Worm (Caenorhabditis elegans) whole organism, young adult: ENCODE data around the gene unc-34.
A peak's percentile ranks its signal among the peaks of the same experiment; 100 is the strongest.

Source experiments
- B0035.1 ChIP-seq: sonication (generic microtip); optimal IDR thresholded peaks from 2 replicates; lab custom pipeline; 2016; ENCODE audit warnings: missing genetic modification characterization, mild to moderate bottlenecking, missing compliant biosample characterization, missing genotype, missing genetic modification reagents
- B0336.3 ChIP-seq: fragments of 200-800 bp; sonication (Bioruptor generic); IDR thresholded peaks from 2 replicates; pipeline ENCODE4 v1.3.6; 2022; ENCODE audit warnings: missing genetic modification characterization, missing compliant biosample characterization
- F10E7.11 ChIP-seq: sonication (generic microtip); optimal IDR thresholded peaks from 2 replicates; lab custom pipeline; 2017; ENCODE audit warnings: mild to moderate bottlenecking, missing genetic modification characterization, moderate library complexity, missing compliant biosample characterization
- F52B5.7 ChIP-seq: sonication (generic microtip); optimal IDR thresholded peaks from 2 replicates; lab custom pipeline; 2016; ENCODE audit warnings: mild to moderate bottlenecking, missing genetic modification characterization, missing compliant biosample characterization
- F55B11.4 ChIP-seq: sonication (generic microtip); optimal IDR thresholded peaks from 2 replicates; lab custom pipeline; 2016; ENCODE audit warnings: missing compliant biosample characterization, missing genetic modification characterization, borderline replicate concordance; ENCODE audit not compliant: insufficient read depth
- F57C9.4 ChIP-seq: sonication (generic microtip); optimal IDR thresholded peaks from 2 replicates; lab custom pipeline; 2017; ENCODE audit warnings: mild to moderate bottlenecking, missing genetic modification characterization, missing compliant biosample characterization
- K12H6.12 ChIP-seq: fragments of 200-800 bp; sonication (Bioruptor generic); optimal IDR thresholded peaks from 2 replicates; lab custom pipeline; 2018; ENCODE audit warnings: mild to moderate bottlenecking, missing genetic modification characterization, missing compliant biosample characterization
- T07F8.4 ChIP-seq: sonication (generic microtip); optimal IDR thresholded peaks from 2 replicates; lab custom pipeline; 2016; ENCODE audit warnings: mild to moderate bottlenecking, missing genetic modification characterization, moderate library complexity, missing compliant biosample characterization
- T26A5.8 ChIP-seq: sonication (generic microtip); optimal IDR thresholded peaks from 2 replicates; lab custom pipeline; 2016; ENCODE audit warnings: missing genetic modification characterization, missing compliant biosample characterization
- Y53F4B.3 ChIP-seq: fragments of 200-800 bp; sonication (Bioruptor generic); IDR thresholded peaks from 2 replicates; pipeline ENCODE4 v1.3.6; 2022; ENCODE audit warnings: missing genetic modification reagents, missing genetic modification characterization, missing compliant biosample characterization
- akir-1 ChIP-seq: fragments of 200-800 bp; sonication (Bioruptor generic); optimal IDR thresholded peaks from 2 replicates; lab custom pipeline; 2018; ENCODE audit warnings: mild to moderate bottlenecking, missing genetic modification characterization, moderate library complexity, missing compliant biosample characterization
- atf-7 ChIP-seq: sonication (generic microtip); optimal IDR thresholded peaks from 2 replicates; lab custom pipeline; 2017; ENCODE audit warnings: mild to moderate bottlenecking, missing genetic modification characterization, missing compliant biosample characterization
- attf-5 ChIP-seq: fragments of 200-800 bp; sonication (Bioruptor generic); optimal IDR thresholded peaks from 2 replicates; lab custom pipeline; 2018; ENCODE audit warnings: mild to moderate bottlenecking, missing genetic modification characterization, missing compliant biosample characterization
- attf-6 ChIP-seq: fragments of 200-800 bp; sonication (Bioruptor generic); IDR thresholded peaks from 2 replicates; pipeline ENCODE4 v1.3.6; 2022; ENCODE audit warnings: missing genetic modification reagents, missing genetic modification characterization, missing compliant biosample characterization
- cebp-1 ChIP-seq, 2 experiments: fragments of 200-800 bp in 1 of 2; sonication (Bioruptor generic) in 1 of 2; sonication (generic microtip) in 1 of 2; IDR thresholded peaks in 1 of 2; optimal IDR thresholded peaks in 1 of 2; 2 replicates each; pipeline versions ENCODE4 v1.3.6 to Lab custom; 2017 to 2022; ENCODE audit warnings: missing compliant biosample characterization in 2 of 2, missing genetic modification characterization in 2 of 2, mild to moderate bottlenecking in 1 of 2, missing genetic modification reagents in 1 of 2, moderate library complexity in 1 of 2
- cebp-2 ChIP-seq: fragments of 200-800 bp; sonication (Bioruptor generic); IDR thresholded peaks from 2 replicates; pipeline ENCODE4 v1.3.6; 2022; ENCODE audit warnings: missing genetic modification characterization, missing compliant biosample characterization
- ceh-27 ChIP-seq: fragments of 200-800 bp; sonication (Bioruptor generic); optimal IDR thresholded peaks from 2 replicates; lab custom pipeline; 2018; ENCODE audit warnings: mild to moderate bottlenecking, missing genetic modification characterization, moderate library complexity, missing compliant biosample characterization
- ceh-58 ChIP-seq: fragments of 200-800 bp; sonication (Bioruptor generic); IDR thresholded peaks from 2 replicates; pipeline ENCODE4 v1.3.6; 2022; ENCODE audit warnings: missing genetic modification characterization, missing compliant biosample characterization
- ceh-79 ChIP-seq: sonication (generic microtip); optimal IDR thresholded peaks from 2 replicates; lab custom pipeline; 2017; ENCODE audit warnings: mild to moderate bottlenecking, missing genetic modification characterization, missing compliant biosample characterization
- dox-1 ChIP-seq: fragments of 200-800 bp; sonication (Bioruptor generic); IDR thresholded peaks from 2 replicates; pipeline ENCODE4 v1.3.6; 2022; ENCODE audit warnings: missing genetic modification reagents, missing genetic modification characterization, missing compliant biosample characterization
- hmg-1.2 ChIP-seq: fragments of 200-800 bp; sonication (Bioruptor generic); IDR thresholded peaks from 2 replicates; pipeline ENCODE4 v1.3.6; 2022; ENCODE audit warnings: missing genetic modification reagents, missing genetic modification characterization, missing compliant biosample characterization
- lin-35 ChIP-seq, 3 experiments: fragments of 150-350 bp in 2 of 3; sonication (generic microtip) in 1 of 3; optimal IDR thresholded peaks; 2 replicates each; lab custom pipeline; 2014 to 2018; ENCODE audit warnings: missing biosample characterization in 3 of 3, missing genetic modification characterization in 3 of 3, missing genetic modification reagents in 3 of 3
- lin-40 ChIP-seq: sonication (generic microtip); optimal IDR thresholded peaks from 2 replicates; lab custom pipeline; 2016; ENCODE audit warnings: missing genetic modification characterization, mild to moderate bottlenecking, missing compliant biosample characterization, missing genotype, missing genetic modification reagents
- madf-8 ChIP-seq: fragments of 200-800 bp; sonication (Bioruptor generic); conservative IDR thresholded peaks from 2 replicates; pipeline ENCODE4 v1.3.6; 2022; ENCODE audit warnings: missing genetic modification reagents, missing genetic modification characterization, missing compliant biosample characterization
- nfya-1 ChIP-seq: sonication (generic microtip); optimal IDR thresholded peaks from 2 replicates; lab custom pipeline; 2017; ENCODE audit warnings: antibody characterized with exemption, missing compliant biosample characterization, missing genetic modification characterization, borderline replicate concordance; ENCODE audit not compliant: insufficient read depth
- nhr-120 ChIP-seq: fragments of 200-800 bp; sonication (Bioruptor generic); IDR thresholded peaks from 2 replicates; pipeline ENCODE4 v1.3.6; 2022; ENCODE audit warnings: missing genetic modification characterization, missing compliant biosample characterization
- nhr-179 ChIP-seq: sonication (generic microtip); optimal IDR thresholded peaks from 2 replicates; lab custom pipeline; 2016; ENCODE audit warnings: mild to moderate bottlenecking, missing genetic modification characterization, missing compliant biosample characterization
- nhr-90 ChIP-seq: sonication (generic microtip); optimal IDR thresholded peaks from 2 replicates; lab custom pipeline; 2016; ENCODE audit warnings: missing genotype, mild to moderate bottlenecking, missing genetic modification characterization, missing compliant biosample characterization
- pbrm-1 ChIP-seq: fragments of 200-800 bp; sonication (Bioruptor generic); IDR thresholded peaks from 2 replicates; pipeline ENCODE4 v1.3.6; 2022; ENCODE audit warnings: missing genetic modification reagents, missing genetic modification characterization, missing compliant biosample characterization
- rec-8 ChIP-seq, 2 experiments: sonication (generic microtip); optimal IDR thresholded peaks; 2 replicates each; lab custom pipeline; 2016; ENCODE audit warnings: mild to moderate bottlenecking in 2 of 2, missing genetic modification characterization in 2 of 2, missing genetic modification reagents in 2 of 2, missing genotype in 2 of 2, missing biosample characterization in 1 of 2, missing compliant biosample characterization in 1 of 2, moderate library complexity in 1 of 2
- sea-2 ChIP-seq: fragments of 200-800 bp; sonication (Bioruptor generic); IDR thresholded peaks from 2 replicates; pipeline ENCODE4 v1.3.6; 2022; ENCODE audit warnings: missing genetic modification characterization, missing compliant biosample characterization
- snpc-3.4 ChIP-seq: sonication (generic microtip); optimal IDR thresholded peaks from 2 replicates; lab custom pipeline; 2017; ENCODE audit warnings: missing genetic modification characterization, mild to moderate bottlenecking, missing compliant biosample characterization, antibody characterized with exemption, moderate library complexity, missing genotype, missing genetic modification reagents
- snpc-4 ChIP-seq, 5 experiments: fragments of 150-350 bp in 1 of 5; sonication (generic microtip) in 4 of 5; optimal IDR thresholded peaks; 2 replicates each; lab custom pipeline; 2014 to 2018; ENCODE audit warnings: missing genetic modification characterization in 5 of 5, missing biosample characterization in 3 of 5, antibody characterized with exemption in 2 of 5, mild to moderate bottlenecking in 2 of 5, missing compliant biosample characterization in 2 of 5, missing genotype in 2 of 5, moderate library complexity in 2 of 5, missing genetic modification reagents in 1 of 5
- tbp1 ChIP-seq: fragments of 200-800 bp; sonication (Bioruptor generic); optimal IDR thresholded peaks from 2 replicates; lab custom pipeline; 2018; ENCODE audit warnings: mild to moderate bottlenecking, missing genetic modification characterization, missing compliant biosample characterization
- unc-130 ChIP-seq: sonication (generic microtip); optimal IDR thresholded peaks from 2 replicates; lab custom pipeline; 2016; ENCODE audit warnings: missing genetic modification reagents, missing genetic modification characterization, missing compliant biosample characterization
- zfh-2 ChIP-seq: fragments of 200-800 bp; sonication (Bioruptor generic); conservative IDR thresholded peaks from 2 replicates; pipeline ENCODE4 v1.3.6; 2022; ENCODE audit warnings: missing genetic modification reagents, missing genetic modification characterization, missing compliant biosample characterization
- ztf-26 ChIP-seq: sonication (generic microtip); optimal IDR thresholded peaks from 2 replicates; lab custom pipeline; 2017; ENCODE audit warnings: missing genetic modification characterization, missing compliant biosample characterization

Gene unc-34

ce11 chrV:969005-969562 lies 13.4 kb upstream of the unc-34 start (continued):
- TF ChIP-seq F57C9.4 (tag; lab: Kevin White, UChicago): no peak
- no peak for TF ChIP-seq K12H6.12 (tag; lab: Kevin White, UChicago)
- no peak for TF ChIP-seq B0035.1 (tag; lab: Kevin White, UChicago)
- TF ChIP-seq nhr-179 (tag; lab: Kevin White, UChicago): no peak
- TF ChIP-seq nhr-90 (tag; lab: Kevin White, UChicago): no peak
- TF ChIP-seq T07F8.4 (tag; lab: Kevin White, UChicago): no peak
- TF ChIP-seq madf-8: peak; percentile 64
- peak; percentile 65 for TF ChIP-seq unc-130 (GFP tag; lab: Kevin White, UChicago)
- no peak for TF ChIP-seq nfya-1 (tag; lab: Kevin White, UChicago)
- peak; percentile 5 for TF ChIP-seq snpc-3.4 (tag; lab: Kevin White, UChicago)

DNA sequence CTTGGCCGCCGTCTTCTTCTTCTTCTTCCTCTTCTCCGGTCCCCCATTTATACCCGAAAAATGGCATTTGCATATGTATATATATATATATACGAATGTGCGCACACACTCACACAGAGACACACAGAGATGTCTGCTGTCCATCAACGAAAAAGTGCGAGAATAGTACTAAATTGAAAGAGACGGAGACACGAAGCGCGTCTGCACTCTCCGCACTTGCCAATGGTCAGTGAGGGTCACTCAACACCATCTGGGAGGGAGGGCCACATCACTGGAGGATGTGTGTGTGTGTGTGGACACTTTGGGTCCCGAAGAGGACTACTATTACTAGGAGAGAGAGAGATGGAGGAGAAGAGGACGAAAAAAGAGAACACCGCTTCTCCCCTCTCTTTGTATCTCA lies 7.3 kb upstream of the unc-34 start:
- TF ChIP-seq T26A5.8 (tag; lab: Kevin White, UChicago) (no peak), cebp-1 (GFP tag; IDR thresholded peaks at IDR 0.05; lab: Robert Waterston, UW) (no peak), cebp-1 (tag; optimal IDR thresholded peaks at IDR 0.05; lab: Kevin White, UChicago) (peak; percentile 53), akir-1 (no peak), F55B11.4 (tag; lab: Kevin White, UChicago) (no peak), ceh-79 (tag; lab: Kevin White, UChicago) (no peak), Y53F4B.3 (GFP tag; lab: Robert Waterston, UW) (no peak), rec-8 (tag; optimal IDR thresholded peaks at IDR 0.05; lab: Kevin White, UChicago) (no peak), dox-1 (GFP tag; lab: Robert Waterston, UW) (peak; percentile 55; the same call in 1 of the 2 replicates), ceh-58 (GFP tag; lab: Robert Waterston, UW) (no peak), B0336.3 (GFP tag; lab: Robert Waterston, UW) (no peak), F10E7.11 (tag; lab: Kevin White, UChicago) (no peak), nhr-179 (tag; lab: Kevin White, UChicago) (no peak), atf-7 (tag; lab: Kevin White, UChicago) (no peak), pbrm-1 (GFP tag; lab: Robert Waterston, UW) (no peak), attf-5 (GFP tag; lab: Kevin White, UChicago) (peak; percentile 19), lin-40 (tag; lab: Kevin White, UChicago) (peak; percentile 24), sea-2 (GFP tag; lab: Robert Waterston, UW) (no peak), attf-6 (GFP tag; lab: Robert Waterston, UW) (no peak), ztf-26 (tag; lab: Kevin White, UChicago) (no peak), F52B5.7 (tag; lab: Kevin White, UChicago) (no peak), lin-35 (GFP tag; optimal IDR thresholded peaks at IDR 0.05; lab: Kevin White, UChicago) (no peak), hmg-1.2 (GFP tag; lab: Robert Waterston, UW) (peak; percentile 84), tbp1 (peak; percentile 8), zfh-2 (GFP tag; lab: Robert Waterston, UW) (0 out of 2 replicates have a peak, but pooled peaks have one; percentile 34), cebp-2 (no peak), snpc-4 (GFP tag; optimal IDR thresholded peaks at IDR 0.05; lab: Kevin White, UChicago) (no peak), snpc-4 (tag; optimal IDR thresholded peaks at IDR 0.05; lab: Kevin White, UChicago) (peak in 2 of 4 experiments; percentile 10 to 47), nhr-120 (GFP tag; lab: Robert Waterston, UW) (no peak), ceh-27 (GFP tag; lab: Kevin White, UChicago) (peak; percentile 53)
